Fruit fly (Drosophila melanogaster) whole organism, embryonic: ENCODE measurements around the gene CG12362.

Experiments
- B-H1 ChIP-seq: fragments of 200-800 bp; sonication (Bioruptor generic); IDR thresholded peaks from 3 replicates; pipeline ENCODE4 v1.3.6; 2022; ENCODE audit warnings: missing biosample characterization, missing genetic modification characterization
- Blimp-1 ChIP-seq: fragments of 200-800 bp; sonication (Bioruptor generic); optimal IDR thresholded peaks from 3 replicates; lab custom pipeline; 2018; ENCODE audit warnings: missing biosample characterization, missing genetic modification characterization, mild to moderate bottlenecking, moderate library complexity, missing genetic modification reagents
- CG10431 ChIP-seq: fragments of 200-800 bp; sonication (Bioruptor generic); optimal IDR thresholded peaks from 3 replicates; lab custom pipeline; 2018; ENCODE audit warnings: missing biosample characterization, mild to moderate bottlenecking, missing genetic modification characterization
- CG10543 ChIP-seq: fragments of 200-800 bp; sonication (Bioruptor generic); optimal IDR thresholded peaks from 3 replicates; lab custom pipeline; 2017; ENCODE audit warnings: missing biosample characterization, mild to moderate bottlenecking, missing genetic modification characterization, moderate library complexity
- CG11695 ChIP-seq: fragments of 200-800 bp; sonication (Bioruptor generic); IDR thresholded peaks from 3 replicates; pipeline ENCODE4 v1.3.6; 2022; ENCODE audit warnings: missing biosample characterization, missing genetic modification characterization
- CG12104 ChIP-seq: fragments of 200-800 bp; sonication (Bioruptor generic); optimal IDR thresholded peaks from 3 replicates; lab custom pipeline; 2016; ENCODE audit warnings: missing biosample characterization, missing genetic modification characterization
- CG12155 ChIP-seq: fragments of 200-800 bp; sonication (Bioruptor generic); optimal IDR thresholded peaks from 3 replicates; lab custom pipeline; 2016; ENCODE audit warnings: missing biosample characterization, missing genetic modification characterization
- CG12942 ChIP-seq: fragments of 200-800 bp; sonication (Bioruptor generic); optimal IDR thresholded peaks from 3 replicates; lab custom pipeline; 2016; ENCODE audit warnings: missing biosample characterization, missing genetic modification characterization
- CG1529 ChIP-seq: fragments of 200-800 bp; sonication (Bioruptor generic); optimal IDR thresholded peaks from 3 replicates; lab custom pipeline; 2018; ENCODE audit warnings: missing biosample characterization, missing genetic modification characterization
- CG16815 ChIP-seq: fragments of 200-800 bp; sonication (Bioruptor generic); optimal IDR thresholded peaks from 3 replicates; lab custom pipeline; 2017; ENCODE audit warnings: missing biosample characterization, mild to moderate bottlenecking, missing genetic modification characterization
- CG17359 ChIP-seq: fragments of 200-800 bp; sonication (Bioruptor generic); optimal IDR thresholded peaks from 3 replicates; lab custom pipeline; 2018; ENCODE audit warnings: missing biosample characterization, mild to moderate bottlenecking, missing genetic modification characterization, moderate library complexity
- CG18619 ChIP-seq: fragments of 200-800 bp; sonication (Bioruptor generic); optimal IDR thresholded peaks from 3 replicates; lab custom pipeline; 2017; ENCODE audit warnings: missing biosample characterization, mild to moderate bottlenecking, missing genetic modification characterization
- CG2712 ChIP-seq: fragments of 200-800 bp; optimal IDR thresholded peaks from 3 replicates; lab custom pipeline; 2019; ENCODE audit warnings: missing biosample characterization, mild to moderate bottlenecking, missing genetic modification characterization, moderate library complexity
- CG2875 ChIP-seq: fragments of 200-800 bp; sonication (Bioruptor generic); optimal IDR thresholded peaks from 2 replicates; lab custom pipeline; 2017; ENCODE audit warnings: missing biosample characterization, mild to moderate bottlenecking, missing genetic modification characterization, missing genetic modification reagents
- CG30403 ChIP-seq: fragments of 200-800 bp; sonication (Bioruptor generic); optimal IDR thresholded peaks from 3 replicates; lab custom pipeline; 2016; ENCODE audit warnings: missing biosample characterization, missing genetic modification characterization
- CG31224 ChIP-seq: fragments of 200-800 bp; sonication (Bioruptor generic); IDR thresholded peaks from 2 replicates; pipeline ENCODE4 v1.3.6; 2022; ENCODE audit warnings: missing biosample characterization, missing genetic modification characterization
- CG4282 ChIP-seq: fragments of 200-800 bp; sonication (Bioruptor generic); optimal IDR thresholded peaks from 2 replicates; lab custom pipeline; 2016; ENCODE audit warnings: missing biosample characterization, missing genetic modification characterization
- CG5180 ChIP-seq: fragments of 200-800 bp; sonication (Bioruptor generic); optimal IDR thresholded peaks from 3 replicates; lab custom pipeline; 2017; ENCODE audit warnings: missing biosample characterization, missing genetic modification characterization, mild to moderate bottlenecking, moderate library complexity, missing genetic modification reagents
- CG5953 ChIP-seq: fragments of 200-800 bp; sonication (Bioruptor generic); IDR thresholded peaks from 2 replicates; pipeline ENCODE4 v1.3.6; 2022; ENCODE audit warnings: missing biosample characterization, missing genetic modification characterization
- CG6813 ChIP-seq: fragments of 200-800 bp; sonication (Bioruptor generic); optimal IDR thresholded peaks from 2 replicates; lab custom pipeline; 2017; ENCODE audit warnings: missing biosample characterization, missing genetic modification characterization, mild to moderate bottlenecking, moderate library complexity, missing genetic modification reagents
- CG8281 ChIP-seq: fragments of 200-800 bp; sonication (Bioruptor generic); optimal IDR thresholded peaks from 2 replicates; lab custom pipeline; 2018; ENCODE audit warnings: missing biosample characterization, mild to moderate bottlenecking, missing genetic modification characterization, moderate library complexity
- CG8924 ChIP-seq: fragments of 200-800 bp; optimal IDR thresholded peaks from 3 replicates; lab custom pipeline; 2019; ENCODE audit warnings: missing biosample characterization, mild to moderate bottlenecking, missing genetic modification characterization, moderate library complexity
- CG9437 ChIP-seq: fragments of 200-800 bp; sonication (Bioruptor generic); optimal IDR thresholded peaks from 2 replicates; lab custom pipeline; 2018; ENCODE audit warnings: missing biosample characterization, mild to moderate bottlenecking, missing genetic modification characterization
- Dbx ChIP-seq: fragments of 200-800 bp; sonication (Bioruptor generic); IDR thresholded peaks from 3 replicates; pipeline ENCODE4 v1.3.6; 2022; ENCODE audit warnings: missing biosample characterization, missing genetic modification characterization
- Dip2 ChIP-seq: fragments of 200-800 bp; sonication (Bioruptor generic); IDR thresholded peaks from 2 replicates; pipeline ENCODE4 v1.3.6; 2022; ENCODE audit warnings: missing biosample characterization, missing genetic modification characterization
- ERR ChIP-seq: fragments of 200-800 bp; sonication (Bioruptor generic); optimal IDR thresholded peaks from 2 replicates; lab custom pipeline; 2016; ENCODE audit warnings: missing biosample characterization, missing genetic modification characterization
- Fer3 ChIP-seq: fragments of 200-800 bp; sonication (Bioruptor generic); optimal IDR thresholded peaks from 2 replicates; lab custom pipeline; 2018; ENCODE audit warnings: missing biosample characterization, mild to moderate bottlenecking, missing genetic modification characterization, moderate library complexity
- Hey ChIP-seq: fragments of 200-800 bp; sonication (Bioruptor generic); optimal IDR thresholded peaks from 3 replicates; lab custom pipeline; 2018; ENCODE audit warnings: missing biosample characterization, mild to moderate bottlenecking, missing genetic modification characterization
- Hmx ChIP-seq: fragments of 200-800 bp; sonication (Bioruptor generic); optimal IDR thresholded peaks from 2 replicates; lab custom pipeline; 2016; ENCODE audit warnings: missing biosample characterization, missing genetic modification characterization
- Mes4 ChIP-seq: fragments of 200-800 bp; sonication (Bioruptor generic); optimal IDR thresholded peaks from 2 replicates; lab custom pipeline; 2016; ENCODE audit warnings: missing biosample characterization, missing genetic modification characterization
- Sox100B ChIP-seq: fragments of 200-800 bp; sonication (Bioruptor generic); optimal IDR thresholded peaks from 3 replicates; lab custom pipeline; 2018; ENCODE audit warnings: missing biosample characterization, mild to moderate bottlenecking, missing genetic modification characterization
- TFAM ChIP-seq: fragments of 200-800 bp; sonication (Bioruptor generic); optimal IDR thresholded peaks from 2 replicates; lab custom pipeline; 2017; ENCODE audit warnings: missing biosample characterization, missing genetic modification characterization, inconsistent platforms
- abd-A ChIP-seq: fragments of 200-800 bp; sonication (Bioruptor generic); optimal IDR thresholded peaks from 3 replicates; lab custom pipeline; 2019; ENCODE audit warnings: missing biosample characterization, mild to moderate bottlenecking, missing genetic modification characterization, moderate library complexity
- al ChIP-seq: fragments of 200-800 bp; sonication (Bioruptor generic); IDR thresholded peaks from 2 replicates; pipeline ENCODE4 v1.3.6; 2022; ENCODE audit warnings: missing biosample characterization, missing genetic modification characterization
- cg ChIP-seq: fragments of 200-800 bp; sonication (Bioruptor generic); optimal IDR thresholded peaks from 3 replicates; lab custom pipeline; 2019; ENCODE audit warnings: missing biosample characterization, mild to moderate bottlenecking, missing genetic modification characterization, moderate library complexity
- crp ChIP-seq, 2 experiments: fragments of 200-800 bp; sonication (Bioruptor generic); optimal IDR thresholded peaks; 2 replicates in 1 of 2; 3 replicates in 1 of 2; lab custom pipeline; 2017; ENCODE audit warnings: missing biosample characterization in 2 of 2, missing genetic modification characterization in 2 of 2, mild to moderate bottlenecking in 1 of 2, moderate library complexity in 1 of 2
- dati ChIP-seq: fragments of 200-800 bp; sonication (Bioruptor generic); IDR thresholded peaks from 2 replicates; pipeline ENCODE4 v1.3.6; 2022; ENCODE audit warnings: missing biosample characterization, missing genetic modification characterization
- disco-r ChIP-seq: fragments of 200-800 bp; sonication (Bioruptor generic); optimal IDR thresholded peaks from 2 replicates; lab custom pipeline; 2016; ENCODE audit warnings: missing biosample characterization, missing genetic modification characterization
- dm ChIP-seq: fragments of 200-800 bp; sonication (Bioruptor generic); optimal IDR thresholded peaks from 3 replicates; lab custom pipeline; 2016; ENCODE audit warnings: missing biosample characterization, missing genetic modification characterization
- fd64A ChIP-seq: fragments of 200-800 bp; sonication (Bioruptor generic); optimal IDR thresholded peaks from 3 replicates; lab custom pipeline; 2018; ENCODE audit warnings: missing biosample characterization, mild to moderate bottlenecking, missing genetic modification characterization
- gsb ChIP-seq: fragments of 200-800 bp; sonication (Bioruptor generic); IDR thresholded peaks from 2 replicates; pipeline ENCODE4 v1.3.6; 2022; ENCODE audit warnings: missing biosample characterization, missing genetic modification characterization
- h ChIP-seq: fragments of >200 bp; optimal IDR thresholded peaks from 2 replicates; lab custom pipeline; 2017
- lab ChIP-seq: fragments of 200-800 bp; sonication (Bioruptor generic); optimal IDR thresholded peaks from 3 replicates; lab custom pipeline; 2017; ENCODE audit warnings: missing biosample characterization, missing genetic modification characterization, mild to moderate bottlenecking, moderate library complexity, missing genetic modification reagents
- lmd ChIP-seq: fragments of 200-800 bp; sonication (Bioruptor generic); IDR thresholded peaks from 2 replicates; pipeline ENCODE4 v1.3.6; 2022; ENCODE audit warnings: missing biosample characterization, missing genetic modification characterization
- lola ChIP-seq, 3 experiments: fragments of >200 bp in 2 of 3; fragments of 200-800 bp in 1 of 3; sonication (Bioruptor generic) in 1 of 3; optimal IDR thresholded peaks; 2 replicates each; lab custom pipeline; 2017 to 2019; ENCODE audit warnings: missing biosample characterization in 3 of 3, missing genetic modification characterization in 3 of 3, mild to moderate bottlenecking in 1 of 3, moderate library complexity in 1 of 3
- oc ChIP-seq: fragments of 200-800 bp; sonication (Bioruptor generic); optimal IDR thresholded peaks from 2 replicates; lab custom pipeline; 2018; ENCODE audit warnings: missing biosample characterization, mild to moderate bottlenecking, missing genetic modification characterization, moderate library complexity
- pb ChIP-seq: fragments of 200-800 bp; sonication (Bioruptor generic); optimal IDR thresholded peaks from 3 replicates; lab custom pipeline; 2016; ENCODE audit warnings: missing biosample characterization, missing genetic modification characterization
- rib ChIP-seq: fragments of 200-800 bp; sonication (Bioruptor generic); IDR thresholded peaks from 2 replicates; pipeline ENCODE4 v1.3.6; 2022; ENCODE audit warnings: missing biosample characterization, missing genetic modification characterization
- sc ChIP-seq, 3 experiments: fragments of >200 bp in 2 of 3; fragments of 200-800 bp in 1 of 3; sonication (Bioruptor generic) in 1 of 3; optimal IDR thresholded peaks; 2 replicates in 2 of 3; 3 replicates in 1 of 3; lab custom pipeline; 2017; ENCODE audit warnings: mild to moderate bottlenecking in 1 of 3, missing biosample characterization in 1 of 3, missing genetic modification characterization in 1 of 3, missing genetic modification reagents in 1 of 3
- scrt ChIP-seq: fragments of 200-800 bp; sonication (Bioruptor generic); optimal IDR thresholded peaks from 2 replicates; lab custom pipeline; 2018; ENCODE audit warnings: missing biosample characterization, mild to moderate bottlenecking, missing genetic modification characterization, moderate library complexity
- slp2 ChIP-seq: fragments of 200-800 bp; sonication (Bioruptor generic); optimal IDR thresholded peaks from 2 replicates; lab custom pipeline; 2016; ENCODE audit warnings: missing biosample characterization, missing genetic modification characterization

CG12362 gene

DNA sequence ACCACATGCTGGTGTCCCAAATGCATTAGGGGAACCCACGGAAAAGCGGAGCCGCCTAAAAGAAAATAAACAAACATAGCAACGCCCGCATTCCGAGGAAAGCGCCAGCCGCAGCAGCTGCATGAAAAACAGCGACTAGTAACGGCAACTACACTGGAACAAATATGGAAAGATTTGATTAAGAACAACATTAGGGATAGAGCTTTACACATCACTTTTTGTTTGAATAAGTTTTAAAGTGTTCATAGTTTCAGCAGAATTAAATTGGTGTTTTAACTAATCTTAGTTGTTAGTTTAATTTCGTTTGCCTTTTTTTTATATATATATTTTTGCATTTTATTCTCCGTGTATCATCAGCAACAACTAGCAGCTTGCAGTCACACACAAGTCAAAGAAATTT lies 15.4 kb downstream of the CG12362 start (continued):
- TF ChIP-seq CG10543 (GFP tag; lab: Kevin White, UChicago) (no peak), CG8281 (tag; lab: Kevin White, UChicago) (no peak), lola (GFP tag; optimal IDR thresholded peaks at IDR 0.05; lab: Kevin White, UChicago) (peak in 1 of 3 experiments; percentile 11), CG5953 (GFP tag; lab: Robert Waterston, UW) (no peak), CG17359 (tag; lab: Kevin White, UChicago) (peak; percentile 63), lab (GFP tag; lab: Kevin White, UChicago) (no peak), CG10431 (GFP tag; lab: Kevin White, UChicago) (no peak), lmd (peak; percentile 43; the same call in 1 of the 2 replicates), Fer3 (tag; lab: Kevin White, UChicago) (peak; percentile 8), Dip2 (no peak), Hey (no peak), TFAM (GFP tag; lab: Kevin White, UChicago) (no peak), CG2712 (tag; lab: Kevin White, UChicago) (peak; percentile 54), Hmx (GFP tag; lab: Kevin White, UChicago) (no peak), CG11695 (no peak), CG2875 (GFP tag; lab: Kevin White, UChicago) (peak; percentile 31), CG9437 (GFP tag; lab: Kevin White, UChicago) (no peak), scrt (GFP tag; lab: Kevin White, UChicago) (no peak), slp2 (no peak), h (lab: Kevin White, UChicago) (no peak), rib (no peak), fd64A (GFP tag; lab: Kevin White, UChicago) (no peak), ERR (GFP tag; lab: Kevin White, UChicago) (no peak), sc (optimal IDR thresholded peaks at IDR 0.05; lab: Kevin White, UChicago) (no peak), sc (GFP tag; optimal IDR thresholded peaks at IDR 0.05; lab: Kevin White, UChicago) (peak; percentile 11), pb (GFP tag; lab: Kevin White, UChicago) (no peak), cg (GFP tag; lab: Kevin White, UChicago) (no peak), al (GFP tag; lab: Robert Waterston, UW) (no peak), B-H1 (0 out of 3 replicates have a peak, but pooled peaks have one; percentile 24), CG8924 (tag; lab: Kevin White, UChicago) (no peak), Dbx (GFP tag; lab: Robert Waterston, UW) (no peak), CG5180 (GFP tag; lab: Kevin White, UChicago) (no peak), CG12942 (GFP tag; lab: Kevin White, UChicago) (no peak), oc (tag; lab: Kevin White, UChicago) (peak; percentile 8), CG12155 (GFP tag; lab: Kevin White, UChicago) (no peak), CG16815 (GFP tag; lab: Kevin White, UChicago) (no peak), dati (GFP tag; lab: Robert Waterston, UW) (no peak), Blimp-1 (peak; percentile 66), abd-A (tag; lab: Kevin White, UChicago) (no peak), disco-r (no peak), crp (GFP tag; optimal IDR thresholded peaks at IDR 0.05; lab: Kevin White, UChicago) (no peak), dm (GFP tag; lab: Kevin White, UChicago) (no peak), CG4282 (no peak), CG12104 (GFP tag; lab: Kevin White, UChicago) (no peak), gsb (GFP tag; lab: Robert Waterston, UW) (no peak), CG6813 (GFP tag; lab: Kevin White, UChicago) (peak; percentile 2), CG30403 (GFP tag; lab: Kevin White, UChicago) (peak; percentile 23), CG1529 (peak; percentile 61), Mes4 (no peak), CG18619 (GFP tag; lab: Kevin White, UChicago) (no peak), CG31224 (no peak), Sox100B (GFP tag; lab: Kevin White, UChicago) (peak; percentile 41)
